Fruit fly (Drosophila melanogaster) whole organism: ENCODE measurements around the gene Elp6.

Experiments
- Dll ChIP-seq: fragments of >200 bp; optimal IDR thresholded peaks from 2 replicates; lab custom pipeline; 2017
- EcR ChIP-seq, 2 experiments: fragments of >200 bp; optimal IDR thresholded peaks; 2 replicates each; lab custom pipeline; 2017; ENCODE audit warnings: missing biosample characterization in 2 of 2, missing genetic modification characterization in 2 of 2, missing genetic modification reagents in 2 of 2
- psq ChIP-seq: fragments of >200 bp; optimal IDR thresholded peaks from 2 replicates; lab custom pipeline; 2017

DNA sequence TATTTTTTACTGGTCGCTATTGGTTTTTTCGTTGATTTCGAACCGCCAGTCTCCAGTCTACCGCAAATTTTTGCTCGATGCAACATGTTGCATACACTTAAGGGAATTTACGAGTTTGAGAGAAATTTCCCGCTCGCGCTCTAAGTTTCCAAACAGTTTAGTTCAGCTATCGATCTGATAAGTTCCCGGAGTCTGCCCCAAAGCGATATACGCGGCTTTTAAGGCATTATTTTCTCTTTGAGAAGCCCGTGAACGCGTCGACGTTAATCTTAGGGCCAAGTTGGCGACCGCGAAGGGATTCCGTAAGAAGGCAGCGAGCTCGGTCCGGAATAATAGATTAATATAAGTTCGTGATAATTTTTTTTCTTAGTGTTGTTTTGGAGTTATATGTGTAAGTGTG, 8.2 kb upstream of the Elp6 start:
- TF ChIP-seq Dll (lab: Kevin White, UChicago) (no peak), EcR (GFP tag; optimal IDR thresholded peaks at IDR 0.05; lab: Kevin White, UChicago) (no peak), psq (lab: Kevin White, UChicago) (no peak)
